Worm (Caenorhabditis elegans) whole organism, L4 larva: ENCODE data around the gene mdl-1.
A peak's percentile ranks its signal among the peaks of the same experiment; 100 is the strongest.

Experiments
- D1046.2 ChIP-seq: fragments of 200-800 bp; sonication (Bioruptor generic); IDR thresholded peaks from 2 replicates; pipeline ENCODE4 v1.3.6; 2022; ENCODE audit warnings: missing genetic modification characterization, missing compliant biosample characterization
- F37D6.2 ChIP-seq: sonication (generic microtip); optimal IDR thresholded peaks from 2 replicates; lab custom pipeline; 2016; ENCODE audit warnings: mild to moderate bottlenecking, missing genetic modification characterization, missing compliant biosample characterization
- T26A8.4 ChIP-seq: fragments of 200-800 bp; sonication (Bioruptor generic); IDR thresholded peaks from 2 replicates; pipeline ENCODE4 v1.3.6; 2022; ENCODE audit warnings: missing genetic modification characterization, missing compliant biosample characterization
- Y105C5A.15 ChIP-seq: fragments of 200-800 bp; sonication (Bioruptor generic); IDR thresholded peaks from 2 replicates; pipeline ENCODE4 v1.3.6; 2022; ENCODE audit warnings: missing genetic modification characterization, missing compliant biosample characterization
- Y5F2A.4 ChIP-seq: fragments of 200-800 bp; sonication (Bioruptor generic); optimal IDR thresholded peaks from 2 replicates; lab custom pipeline; 2018; ENCODE audit warnings: mild to moderate bottlenecking, missing genetic modification characterization, missing compliant biosample characterization
- aha-1 ChIP-seq: fragments of 150-350 bp; peaks from one replicate; lab custom pipeline; 2014; ENCODE audit warnings: missing biosample characterization, missing genetic modification characterization
- ceh-20 ChIP-seq: fragments of 200-800 bp; sonication (Bioruptor generic); IDR thresholded peaks from 2 replicates; pipeline ENCODE4 v1.3.6; 2022; ENCODE audit warnings: missing genetic modification reagents, missing genetic modification characterization, missing compliant biosample characterization
- ceh-28 ChIP-seq: fragments of 150-350 bp; optimal IDR thresholded peaks from 2 replicates; lab custom pipeline; 2014; ENCODE audit warnings: missing biosample characterization, missing genetic modification reagents, missing genetic modification characterization
- cey-2 ChIP-seq: sonication (generic microtip); optimal IDR thresholded peaks from 3 replicates; lab custom pipeline; 2017; ENCODE audit warnings: missing genetic modification characterization, mild to moderate bottlenecking, missing compliant biosample characterization, antibody characterized with exemption, borderline replicate concordance; ENCODE audit not compliant: insufficient read depth
- daf-16 ChIP-seq, 3 experiments: sonication (generic microtip); optimal IDR thresholded peaks; 2 replicates each; lab custom pipeline; 2016 to 2017; ENCODE audit warnings: missing genetic modification characterization in 3 of 3, missing genetic modification reagents in 3 of 3, mild to moderate bottlenecking in 2 of 3, missing compliant biosample characterization in 2 of 3, missing biosample characterization in 1 of 3, moderate library complexity in 1 of 3
- daf-19 ChIP-seq: fragments of 200-800 bp; sonication (Bioruptor generic); conservative IDR thresholded peaks from 2 replicates; pipeline ENCODE4 v1.3.6; 2022; ENCODE audit warnings: missing genetic modification characterization, missing compliant biosample characterization
- dmd-6 ChIP-seq: fragments of 200-800 bp; sonication (Bioruptor generic); IDR thresholded peaks from 2 replicates; pipeline ENCODE4 v1.3.6; 2022; ENCODE audit warnings: missing genetic modification reagents, missing genetic modification characterization, missing compliant biosample characterization
- dmd-8 ChIP-seq: fragments of 200-800 bp; sonication (Bioruptor generic); IDR thresholded peaks from 2 replicates; pipeline ENCODE4 v1.3.6; 2022; ENCODE audit warnings: missing genetic modification characterization, missing compliant biosample characterization
- dmd-9 ChIP-seq: fragments of 200-800 bp; sonication (Bioruptor generic); IDR thresholded peaks from 2 replicates; pipeline ENCODE4 v1.3.6; 2022; ENCODE audit warnings: missing genetic modification reagents, missing genetic modification characterization, missing compliant biosample characterization
- duxl-1 ChIP-seq: sonication (generic microtip); optimal IDR thresholded peaks from 2 replicates; lab custom pipeline; 2016; ENCODE audit warnings: mild to moderate bottlenecking, missing genetic modification characterization, moderate library complexity, missing compliant biosample characterization; ENCODE audit not compliant: poor library complexity
- dve-1 ChIP-seq: sonication (generic microtip); optimal IDR thresholded peaks from 2 replicates; lab custom pipeline; 2017; ENCODE audit warnings: antibody characterized with exemption, mild to moderate bottlenecking, missing genetic modification characterization, missing compliant biosample characterization; ENCODE audit not compliant: insufficient read depth
- egl-27 ChIP-seq: sonication (generic microtip); optimal IDR thresholded peaks from 3 replicates; lab custom pipeline; 2017; ENCODE audit warnings: missing biosample characterization, missing genetic modification reagents, missing genetic modification characterization
- egl-43 ChIP-seq: fragments of 200-800 bp; sonication (Bioruptor generic); IDR thresholded peaks from 2 replicates; pipeline ENCODE4 v1.3.6; 2022; ENCODE audit warnings: missing genetic modification reagents, missing genetic modification characterization, missing compliant biosample characterization
- fos-1 ChIP-seq: fragments of 150-350 bp; optimal IDR thresholded peaks from 2 replicates; lab custom pipeline; 2014; ENCODE audit warnings: missing biosample characterization, missing genetic modification characterization
- hif-1 ChIP-seq, 2 experiments: sonication (generic microtip); optimal IDR thresholded peaks; 2 replicates each; lab custom pipeline; 2016 to 2017; ENCODE audit warnings: missing compliant biosample characterization in 2 of 2, missing genetic modification characterization in 2 of 2, missing genetic modification reagents in 2 of 2, missing genotype in 2 of 2, mild to moderate bottlenecking in 1 of 2
- hlh-11 ChIP-seq: fragments of 200-800 bp; sonication (Bioruptor generic); optimal IDR thresholded peaks from 2 replicates; lab custom pipeline; 2018; ENCODE audit warnings: mild to moderate bottlenecking, missing genetic modification characterization, missing compliant biosample characterization
- hlh-30 ChIP-seq: sonication (generic microtip); optimal IDR thresholded peaks from 2 replicates; lab custom pipeline; 2017; ENCODE audit warnings: antibody characterized with exemption, mild to moderate bottlenecking, missing genetic modification characterization, missing compliant biosample characterization; ENCODE audit not compliant: insufficient read depth
- hmg-1.1 ChIP-seq: fragments of 200-800 bp; sonication (Bioruptor generic); IDR thresholded peaks from 2 replicates; pipeline ENCODE4 v1.3.6; 2022; ENCODE audit warnings: missing genetic modification reagents, missing genetic modification characterization, missing compliant biosample characterization
- jun-1 ChIP-seq: fragments of 150-350 bp; optimal IDR thresholded peaks from 2 replicates; lab custom pipeline; 2014; ENCODE audit warnings: missing biosample characterization, missing genetic modification reagents, missing genetic modification characterization
- lin-13 ChIP-seq: fragments of 150-350 bp; optimal IDR thresholded peaks from 2 replicates; lab custom pipeline; 2014; ENCODE audit warnings: missing biosample characterization, missing genetic modification reagents, missing genetic modification characterization
- lin-15B ChIP-seq: fragments of 150-350 bp; sonication (generic microtip); optimal IDR thresholded peaks from 3 replicates; lab custom pipeline; 2014; ENCODE audit warnings: missing biosample characterization, missing genetic modification characterization
- lin-39 ChIP-seq: fragments of 150-350 bp; optimal IDR thresholded peaks from 2 replicates; lab custom pipeline; 2014; ENCODE audit warnings: missing biosample characterization, missing genetic modification reagents, missing genetic modification characterization
- lir-3 ChIP-seq: sonication (generic microtip); optimal IDR thresholded peaks from 2 replicates; lab custom pipeline; 2016; ENCODE audit warnings: mild to moderate bottlenecking, missing genetic modification characterization, missing compliant biosample characterization
- lsy-2 ChIP-seq, 2 experiments: fragments of 150-350 bp in 1 of 2; sonication (generic microtip) in 1 of 2; optimal IDR thresholded peaks; 2 replicates each; lab custom pipeline; 2014 to 2017; ENCODE audit warnings: missing biosample characterization in 2 of 2, missing genetic modification characterization in 2 of 2
- madf-5 ChIP-seq, 2 experiments: fragments of 200-800 bp; sonication (Bioruptor generic); IDR thresholded peaks; 2 replicates each; pipeline ENCODE4 v1.3.6; 2022; ENCODE audit warnings: missing compliant biosample characterization in 2 of 2, missing genetic modification characterization in 2 of 2
- mdl-1 ChIP-seq, 2 experiments: fragments of 150-350 bp in 1 of 2; sonication (generic microtip) in 1 of 2; optimal IDR thresholded peaks; 2 replicates each; lab custom pipeline; 2014 to 2017; ENCODE audit warnings: missing biosample characterization in 2 of 2, missing genetic modification characterization in 2 of 2
- mdt-29 ChIP-seq: fragments of 200-800 bp; sonication (Bioruptor generic); IDR thresholded peaks from 2 replicates; pipeline ENCODE4 v1.3.6; 2022; ENCODE audit warnings: missing genetic modification reagents, missing genetic modification characterization, missing compliant biosample characterization
- mep-1 ChIP-seq: fragments of 150-350 bp; sonication (generic microtip); optimal IDR thresholded peaks from 3 replicates; lab custom pipeline; 2014; ENCODE audit warnings: missing biosample characterization, missing genetic modification characterization
- mxl-2 ChIP-seq: fragments of 200-800 bp; sonication (Bioruptor generic); conservative IDR thresholded peaks from 2 replicates; pipeline ENCODE4 v1.3.6; 2022; ENCODE audit warnings: missing genetic modification reagents, missing genetic modification characterization, missing compliant biosample characterization
- mxl-3 ChIP-seq: fragments of 200-800 bp; sonication (Bioruptor generic); optimal IDR thresholded peaks from 2 replicates; lab custom pipeline; 2018; ENCODE audit warnings: mild to moderate bottlenecking, missing genetic modification characterization, missing compliant biosample characterization
- nhr-11 ChIP-seq: fragments of 150-350 bp; optimal IDR thresholded peaks from 2 replicates; lab custom pipeline; 2014; ENCODE audit warnings: missing biosample characterization, missing genetic modification characterization
- nhr-111 ChIP-seq: fragments of 200-800 bp; sonication (Bioruptor generic); optimal IDR thresholded peaks from 2 replicates; lab custom pipeline; 2018; ENCODE audit warnings: mild to moderate bottlenecking, missing genetic modification characterization, missing compliant biosample characterization
- nhr-28 ChIP-seq: fragments of 150-350 bp; optimal IDR thresholded peaks from 2 replicates; lab custom pipeline; 2014; ENCODE audit warnings: missing biosample characterization, missing genetic modification characterization
- nhr-42 ChIP-seq: fragments of 200-800 bp; sonication (Bioruptor generic); IDR thresholded peaks from 2 replicates; pipeline ENCODE4 v1.3.6; 2022; ENCODE audit warnings: missing genetic modification characterization, missing compliant biosample characterization
- nhr-77 ChIP-seq: fragments of 150-350 bp; optimal IDR thresholded peaks from 2 replicates; lab custom pipeline; 2014; ENCODE audit warnings: missing biosample characterization, missing genetic modification characterization
- rbr-2 ChIP-seq: sonication (generic microtip); optimal IDR thresholded peaks from 2 replicates; lab custom pipeline; 2016; ENCODE audit warnings: missing genotype, missing genetic modification characterization, missing compliant biosample characterization
- saeg-2 ChIP-seq: fragments of 200-800 bp; sonication (Bioruptor generic); IDR thresholded peaks from 2 replicates; pipeline ENCODE4 v1.3.6; 2022; ENCODE audit warnings: missing genetic modification reagents, missing genetic modification characterization, missing compliant biosample characterization
- skn-1 ChIP-seq: fragments of 150-350 bp; optimal IDR thresholded peaks from 2 replicates; lab custom pipeline; 2014; ENCODE audit warnings: missing biosample characterization, missing genetic modification characterization
- snpc-4 ChIP-seq: fragments of 150-350 bp; optimal IDR thresholded peaks from 2 replicates; lab custom pipeline; 2014; ENCODE audit warnings: missing biosample characterization, missing genetic modification characterization
- unc-62 ChIP-seq, 3 experiments: fragments of 150-350 bp in 1 of 3; sonication (generic microtip); optimal IDR thresholded peaks in 2 of 3; peaks in 1 of 3; 1 replicate in 1 of 3; 2 replicates in 2 of 3; lab custom pipeline; 2014 to 2017; ENCODE audit warnings: missing biosample characterization in 3 of 3, missing genetic modification characterization in 3 of 3, missing genetic modification reagents in 3 of 3, missing genotype in 1 of 3
- zfp-3 ChIP-seq: fragments of 200-800 bp; sonication (Bioruptor generic); conservative IDR thresholded peaks from 2 replicates; pipeline ENCODE4 v1.3.6; 2022; ENCODE audit warnings: missing genetic modification reagents, missing genetic modification characterization, missing compliant biosample characterization

Gene mdl-1

ce11 chrX:6740983-6741365 is 1.2 kb upstream of the mdl-1 start:
- TF ChIP-seq egl-43 (GFP tag; lab: Robert Waterston, UW) (peak; percentile 4; the same call in 1 of the 2 replicates), hlh-11 (tag; lab: Kevin White, UChicago) (peak; percentile 71), unc-62 (GFP tag; optimal IDR thresholded peaks at IDR 0.05 in 1 of 2; lab: Kevin White, UChicago) (peak in 1 of 2 experiments; percentile 96), unc-62 (tag; optimal IDR thresholded peaks at IDR 0.05; lab: Kevin White, UChicago) (no peak), ceh-28 (tag; lab: Kevin White, UChicago) (no peak), mxl-3 (GFP tag; lab: Kevin White, UChicago) (no peak), dve-1 (no peak), D1046.2 (no peak), mep-1 (tag; lab: Kevin White, UChicago) (no peak), nhr-11 (tag; lab: Kevin White, UChicago) (peak; percentile 71), hif-1 (tag; optimal IDR thresholded peaks at IDR 0.05; lab: Kevin White, UChicago) (peak in 1 of 2 experiments; percentile 29), saeg-2 (GFP tag; lab: Robert Waterston, UW) (0 out of 2 replicates have a peak, but pooled peaks have one; percentile 37), mdl-1 (tag; optimal IDR thresholded peaks at IDR 0.05; lab: Kevin White, UChicago) (peak in 1 of 2 experiments; percentile 42), duxl-1 (tag; lab: Kevin White, UChicago) (no peak), rbr-2 (tag; lab: Kevin White, UChicago) (no peak), hlh-30 (tag; lab: Kevin White, UChicago) (peak; percentile 90), nhr-28 (tag; lab: Kevin White, UChicago) (peak; percentile 21), daf-16 (GFP tag; optimal IDR thresholded peaks at IDR 0.05; lab: Kevin White, UChicago) (peak in 1 of 2 experiments; percentile 91), daf-16 (tag; optimal IDR thresholded peaks at IDR 0.05; lab: Kevin White, UChicago) (no peak), mdt-29 (GFP tag; lab: Robert Waterston, UW) (peak; percentile 48)

DNA sequence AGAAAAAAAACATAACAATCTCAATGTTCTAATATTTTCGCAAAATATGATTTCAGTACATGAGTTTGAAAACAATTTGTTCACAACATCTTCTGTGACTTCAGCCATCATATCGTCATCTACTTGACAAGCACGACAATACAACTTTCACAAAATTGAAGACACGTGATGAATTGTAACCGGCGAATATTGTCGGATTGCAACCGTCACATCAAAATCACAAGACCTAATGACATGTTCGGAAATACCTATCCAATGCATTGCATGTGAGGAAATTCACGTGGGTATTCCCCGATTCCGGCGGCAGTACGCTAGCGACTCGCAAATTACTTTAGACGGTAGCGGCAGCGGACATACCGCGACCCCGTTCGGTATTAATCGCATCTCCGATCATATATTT is 619 bp upstream of the mdl-1 start:
- TF ChIP-seq mxl-2 (GFP tag; lab: Robert Waterston, UW) (peak; percentile 96), nhr-42 (no peak), saeg-2 (GFP tag; lab: Robert Waterston, UW) (0 out of 2 replicates have a peak, but pooled peaks have one; percentile 7), nhr-77 (tag; lab: Kevin White, UChicago) (peak; percentile 36), nhr-111 (GFP tag; lab: Kevin White, UChicago) (no peak), hlh-30 (tag; lab: Kevin White, UChicago) (peak; percentile 92), snpc-4 (no peak), lin-13 (GFP tag; lab: Kevin White, UChicago) (peak; percentile 2), lin-15B (no peak), lin-39 (tag; lab: Kevin White, UChicago) (no peak), aha-1 (peak; percentile 89), Y5F2A.4 (no peak), hmg-1.1 (GFP tag; lab: Robert Waterston, UW) (no peak), dve-1 (peak; percentile 75), Y105C5A.15 (GFP tag; lab: Robert Waterston, UW) (no peak), F37D6.2 (tag; lab: Kevin White, UChicago) (no peak), cey-2 (tag; lab: Kevin White, UChicago) (no peak), egl-27 (tag; lab: Kevin White, UChicago) (no peak), jun-1 (tag; lab: Kevin White, UChicago) (no peak), dmd-6 (peak; percentile 96), dmd-9 (GFP tag; lab: Robert Waterston, UW) (no peak), madf-5 (GFP tag; IDR thresholded peaks at IDR 0.05; lab: Robert Waterston, UW) (no peak), lsy-2 (tag; optimal IDR thresholded peaks at IDR 0.05; lab: Kevin White, UChicago) (peak in 1 of 2 experiments; percentile 51), ceh-20 (GFP tag; lab: Robert Waterston, UW) (peak; percentile 34), daf-19 (GFP tag; lab: Robert Waterston, UW) (no peak), dmd-8 (GFP tag; lab: Robert Waterston, UW) (no peak), zfp-3 (GFP tag; lab: Robert Waterston, UW) (peak; percentile 54; the same call in 1 of the 2 replicates), nhr-28 (tag; lab: Kevin White, UChicago) (peak; percentile 57), T26A8.4 (no peak; the same call in 1 of the 2 replicates), unc-62 (GFP tag; optimal IDR thresholded peaks at IDR 0.05 in 1 of 2; lab: Kevin White, UChicago) (peak in 1 of 2 experiments; percentile 100), unc-62 (tag; optimal IDR thresholded peaks at IDR 0.05; lab: Kevin White, UChicago) (no peak), skn-1 (tag; lab: Kevin White, UChicago) (no peak), mdl-1 (tag; optimal IDR thresholded peaks at IDR 0.05; lab: Kevin White, UChicago) (peak in 1 of 2 experiments; percentile 70), mdt-29 (GFP tag; lab: Robert Waterston, UW) (peak; percentile 67), fos-1 (tag; lab: Kevin White, UChicago) (no peak), lir-3 (tag; lab: Kevin White, UChicago) (no peak)
